Worm (Caenorhabditis elegans): Measurements from ENCODE around the gene W02B12.11.

- TF ChIP-seq ztf-23 (GFP tag; IDR thresholded peaks at IDR 0.05) (no peak), tab-1 (GFP tag; IDR thresholded peaks at IDR 0.05) (no peak), flt-1 (GFP tag; IDR thresholded peaks at IDR 0.05) (no peak), T22C8.4 (GFP tag; IDR thresholded peaks at IDR 0.05) (no peak), med-1 (GFP tag; optimal IDR thresholded peaks at IDR 0.05; ENCODE audit: insufficient read depth) (no peak), klf-2 (GFP tag; conservative IDR thresholded peaks at IDR 0.05) (no peak), ztf-29 (GFP tag; IDR thresholded peaks at IDR 0.05) (no peak)
These were observed 2.7 kb downstream of the W02B12.11 start, which contains the start of gene W02B12.16 for ce11 chrII:11476410-11476809.

Data from whole organism, midembryonic.